Worm (Caenorhabditis elegans) whole organism, L4 larva: Measurements from ENCODE around the gene T10D4.6.

Experiments used
- F44E2.7 ChIP-seq: fragments of 200-800 bp; sonication (Bioruptor generic); IDR thresholded peaks from 2 replicates; pipeline ENCODE4 v2.1.2; 2022; ENCODE audit warnings: missing genetic modification characterization, missing compliant biosample characterization
- Y105C5A.15 ChIP-seq: fragments of 200-800 bp; sonication (Bioruptor generic); IDR thresholded peaks from 2 replicates; pipeline ENCODE4 v1.3.6; 2022; ENCODE audit warnings: missing genetic modification characterization, missing compliant biosample characterization
- Y75B8A.6 ChIP-seq: fragments of 200-800 bp; sonication (Bioruptor generic); IDR thresholded peaks from 2 replicates; pipeline ENCODE4 v1.3.6; 2022; ENCODE audit warnings: missing genetic modification reagents, missing genetic modification characterization, missing compliant biosample characterization
- ZK337.2 ChIP-seq: fragments of 200-800 bp; sonication (Bioruptor generic); IDR thresholded peaks from 2 replicates; pipeline ENCODE4 v1.3.6; 2022; ENCODE audit warnings: missing genetic modification reagents, missing genetic modification characterization, missing compliant biosample characterization
- ZK546.5 ChIP-seq, 2 experiments: sonication (generic microtip); optimal IDR thresholded peaks; 2 replicates each; lab custom pipeline; 2017; ENCODE audit warnings: missing biosample characterization in 2 of 2, missing genetic modification characterization in 2 of 2
- aha-1 ChIP-seq: fragments of 150-350 bp; peaks from one replicate; lab custom pipeline; 2014; ENCODE audit warnings: missing biosample characterization, missing genetic modification characterization
- ceh-82 ChIP-seq: sonication (generic microtip); optimal IDR thresholded peaks from 2 replicates; lab custom pipeline; 2017; ENCODE audit warnings: missing biosample characterization, missing genetic modification characterization
- ces-1 ChIP-seq: fragments of 150-350 bp; sonication (generic microtip); optimal IDR thresholded peaks from 4 replicates; lab custom pipeline; 2014; ENCODE audit warnings: missing biosample characterization, missing genetic modification reagents, missing genetic modification characterization
- cey-2 ChIP-seq: sonication (generic microtip); optimal IDR thresholded peaks from 3 replicates; lab custom pipeline; 2017; ENCODE audit warnings: missing genetic modification characterization, mild to moderate bottlenecking, missing compliant biosample characterization, antibody characterized with exemption, borderline replicate concordance; ENCODE audit not compliant: insufficient read depth
- daf-16 ChIP-seq, 3 experiments: sonication (generic microtip); optimal IDR thresholded peaks; 2 replicates each; lab custom pipeline; 2016 to 2017; ENCODE audit warnings: missing genetic modification characterization in 3 of 3, missing genetic modification reagents in 3 of 3, mild to moderate bottlenecking in 2 of 3, missing compliant biosample characterization in 2 of 3, missing biosample characterization in 1 of 3, moderate library complexity in 1 of 3
- dpl-1 ChIP-seq: fragments of 150-350 bp; optimal IDR thresholded peaks from 2 replicates; lab custom pipeline; 2014; ENCODE audit warnings: missing biosample characterization, missing genetic modification reagents, missing genetic modification characterization
- gei-8 ChIP-seq: fragments of 200-800 bp; sonication (Bioruptor generic); optimal IDR thresholded peaks from 2 replicates; lab custom pipeline; 2018; ENCODE audit warnings: mild to moderate bottlenecking, missing genetic modification characterization, missing compliant biosample characterization
- hlh-30 ChIP-seq: sonication (generic microtip); optimal IDR thresholded peaks from 2 replicates; lab custom pipeline; 2017; ENCODE audit warnings: antibody characterized with exemption, mild to moderate bottlenecking, missing genetic modification characterization, missing compliant biosample characterization; ENCODE audit not compliant: insufficient read depth
- hmg-1.1 ChIP-seq: fragments of 200-800 bp; sonication (Bioruptor generic); IDR thresholded peaks from 2 replicates; pipeline ENCODE4 v1.3.6; 2022; ENCODE audit warnings: missing genetic modification reagents, missing genetic modification characterization, missing compliant biosample characterization
- lin-15B ChIP-seq: fragments of 150-350 bp; sonication (generic microtip); optimal IDR thresholded peaks from 3 replicates; lab custom pipeline; 2014; ENCODE audit warnings: missing biosample characterization, missing genetic modification characterization
- lir-3 ChIP-seq: sonication (generic microtip); optimal IDR thresholded peaks from 2 replicates; lab custom pipeline; 2016; ENCODE audit warnings: mild to moderate bottlenecking, missing genetic modification characterization, missing compliant biosample characterization
- mdl-1 ChIP-seq, 2 experiments: fragments of 150-350 bp in 1 of 2; sonication (generic microtip) in 1 of 2; optimal IDR thresholded peaks; 2 replicates each; lab custom pipeline; 2014 to 2017; ENCODE audit warnings: missing biosample characterization in 2 of 2, missing genetic modification characterization in 2 of 2
- mep-1 ChIP-seq: fragments of 150-350 bp; sonication (generic microtip); optimal IDR thresholded peaks from 3 replicates; lab custom pipeline; 2014; ENCODE audit warnings: missing biosample characterization, missing genetic modification characterization
- mxl-2 ChIP-seq: fragments of 200-800 bp; sonication (Bioruptor generic); conservative IDR thresholded peaks from 2 replicates; pipeline ENCODE4 v1.3.6; 2022; ENCODE audit warnings: missing genetic modification reagents, missing genetic modification characterization, missing compliant biosample characterization
- nhr-10 ChIP-seq: fragments of 150-350 bp; optimal IDR thresholded peaks from 2 replicates; lab custom pipeline; 2014; ENCODE audit warnings: missing biosample characterization, missing genetic modification characterization
- nhr-11 ChIP-seq: fragments of 150-350 bp; optimal IDR thresholded peaks from 2 replicates; lab custom pipeline; 2014; ENCODE audit warnings: missing biosample characterization, missing genetic modification characterization
- nhr-41 ChIP-seq: fragments of 200-800 bp; sonication (Bioruptor generic); IDR thresholded peaks from 2 replicates; pipeline ENCODE4 v1.3.6; 2022; ENCODE audit warnings: missing genetic modification reagents, missing genetic modification characterization, missing compliant biosample characterization
- nhr-76 ChIP-seq: fragments of 150-350 bp; optimal IDR thresholded peaks from 2 replicates; lab custom pipeline; 2014; ENCODE audit warnings: missing biosample characterization, missing genetic modification characterization
- pha-4 ChIP-seq, 2 experiments: fragments of 150-350 bp in 1 of 2; fragments of 200-800 bp in 1 of 2; sonication (Bioruptor generic) in 1 of 2; IDR thresholded peaks in 1 of 2; optimal IDR thresholded peaks in 1 of 2; 2 replicates each; pipeline versions ENCODE4 v1.3.6 to Lab custom; 2014 to 2022; ENCODE audit warnings: missing genetic modification characterization in 2 of 2, missing genetic modification reagents in 2 of 2, missing biosample characterization in 1 of 2, missing compliant biosample characterization in 1 of 2
- php-3 ChIP-seq: fragments of 200-800 bp; sonication (Bioruptor generic); IDR thresholded peaks from 2 replicates; pipeline ENCODE4 v1.3.6; 2022; ENCODE audit warnings: missing genetic modification reagents, missing genetic modification characterization, missing compliant biosample characterization
- rbr-2 ChIP-seq: sonication (generic microtip); optimal IDR thresholded peaks from 2 replicates; lab custom pipeline; 2016; ENCODE audit warnings: missing genotype, missing genetic modification characterization, missing compliant biosample characterization
- set-16 ChIP-seq: fragments of 200-800 bp; sonication (Bioruptor generic); IDR thresholded peaks from 2 replicates; pipeline ENCODE4 v1.3.6; 2022; ENCODE audit warnings: missing genetic modification reagents, missing genetic modification characterization, missing compliant biosample characterization
- skn-1 ChIP-seq: fragments of 150-350 bp; optimal IDR thresholded peaks from 2 replicates; lab custom pipeline; 2014; ENCODE audit warnings: missing biosample characterization, missing genetic modification characterization
- spr-3 ChIP-seq: fragments of 200-800 bp; sonication (Bioruptor generic); optimal IDR thresholded peaks from 2 replicates; lab custom pipeline; 2018; ENCODE audit warnings: mild to moderate bottlenecking, missing genetic modification characterization, missing compliant biosample characterization
- tag-97 ChIP-seq: fragments of 200-800 bp; sonication (Bioruptor generic); IDR thresholded peaks from 2 replicates; pipeline ENCODE4 v1.3.6; 2022; ENCODE audit warnings: missing genetic modification characterization, missing compliant biosample characterization
- unc-130 ChIP-seq: sonication (generic microtip); optimal IDR thresholded peaks from 2 replicates; lab custom pipeline; 2016; ENCODE audit warnings: missing genetic modification reagents, missing genetic modification characterization, missing compliant biosample characterization
- unc-62 ChIP-seq, 3 experiments: fragments of 150-350 bp in 1 of 3; sonication (generic microtip); optimal IDR thresholded peaks in 2 of 3; peaks in 1 of 3; 1 replicate in 1 of 3; 2 replicates in 2 of 3; lab custom pipeline; 2014 to 2017; ENCODE audit warnings: missing biosample characterization in 3 of 3, missing genetic modification characterization in 3 of 3, missing genetic modification reagents in 3 of 3, missing genotype in 1 of 3
- zfp-3 ChIP-seq: fragments of 200-800 bp; sonication (Bioruptor generic); conservative IDR thresholded peaks from 2 replicates; pipeline ENCODE4 v1.3.6; 2022; ENCODE audit warnings: missing genetic modification reagents, missing genetic modification characterization, missing compliant biosample characterization
- ztf-11 ChIP-seq: fragments of 150-350 bp; optimal IDR thresholded peaks from 2 replicates; lab custom pipeline; 2014; ENCODE audit warnings: missing biosample characterization, missing genetic modification characterization

Gene T10D4.6

ce11 chrII:3145842-3146241 is 26.7 kb downstream of the T10D4.6 start, which contains the start of gene T10D4.15:
Gene T10D4.15 (plus strand): TSS chrII:3146142.
- no peak for TF ChIP-seq tag-97 (GFP tag; lab: Robert Waterston, UW)
- peak in 1 of 2 experiments; percentile 45 for TF ChIP-seq unc-62 (GFP tag; optimal IDR thresholded peaks at IDR 0.05 in 1 of 2; lab: Kevin White, UChicago)
- no peak for TF ChIP-seq unc-62 (tag; optimal IDR thresholded peaks at IDR 0.05; lab: Kevin White, UChicago)
- TF ChIP-seq ces-1 (GFP tag; lab: Kevin White, UChicago): no peak

- TF ChIP-seq unc-62 (GFP tag; optimal IDR thresholded peaks at IDR 0.05 in 1 of 2; lab: Kevin White, UChicago): peak in 1 of 2 experiments; percentile 92
- TF ChIP-seq unc-62 (tag; optimal IDR thresholded peaks at IDR 0.05; lab: Kevin White, UChicago): no peak
- no peak for TF ChIP-seq daf-16 (GFP tag; optimal IDR thresholded peaks at IDR 0.05; lab: Kevin White, UChicago)
- no peak for TF ChIP-seq daf-16 (tag; optimal IDR thresholded peaks at IDR 0.05; lab: Kevin White, UChicago)
- no peak for TF ChIP-seq dpl-1
- no peak for TF ChIP-seq mep-1 (tag; lab: Kevin White, UChicago)
- no peak for TF ChIP-seq F44E2.7 (GFP tag; lab: Robert Waterston, UW)
- TF ChIP-seq nhr-76 (tag; lab: Kevin White, UChicago): no peak
- TF ChIP-seq lir-3 (tag; lab: Kevin White, UChicago): no peak
These were observed 29.3 kb downstream of the T10D4.6 start for ce11 chrII:3148404-3148803.

ce11 chrII:3149521-3150190 is 30.5 kb downstream of the T10D4.6 start, which contains the start of the genes T10D4.11 and T10D4.1:
Gene T10D4.11 (minus strand): TSS chrII:3149621.
Gene T10D4.1 (plus strand): TSS chrII:3150140.
- no peak for TF ChIP-seq skn-1 (tag; lab: Kevin White, UChicago)
- TF ChIP-seq aha-1: peak; percentile 3

ce11 chrII:3151615-3152014 is 32.5 kb downstream of the T10D4.6 start, which contains the start of the genes T10D4.14 and T10D4.19:
Gene T10D4.14 (minus strand): TSS chrII:3151715.
Gene T10D4.19 (plus strand): TSS chrII:3151918.
- TF ChIP-seq ZK546.5 (tag; optimal IDR thresholded peaks at IDR 0.05; lab: Kevin White, UChicago): no peak
- TF ChIP-seq Y75B8A.6: no peak
- no peak for TF ChIP-seq lin-15B (tag; lab: Kevin White, UChicago)
- no peak for TF ChIP-seq Y105C5A.15 (GFP tag; lab: Robert Waterston, UW)
- TF ChIP-seq spr-3 (GFP tag; lab: Kevin White, UChicago): no peak
- TF ChIP-seq mdl-1 (tag; optimal IDR thresholded peaks at IDR 0.05; lab: Kevin White, UChicago): no peak
- no peak for TF ChIP-seq tag-97 (GFP tag; lab: Robert Waterston, UW)
- no peak for TF ChIP-seq ceh-82 (tag; lab: Kevin White, UChicago)
- no peak for TF ChIP-seq zfp-3
- no peak for TF ChIP-seq skn-1 (tag; lab: Kevin White, UChicago)
- no peak for TF ChIP-seq rbr-2

- TF ChIP-seq mxl-2 (GFP tag; lab: Robert Waterston, UW): no peak
- TF ChIP-seq php-3 (GFP tag; lab: Robert Waterston, UW): no peak
- TF ChIP-seq hmg-1.1 (GFP tag; lab: Robert Waterston, UW): no peak
- TF ChIP-seq pha-4 (GFP tag; IDR thresholded peaks at IDR 0.05; lab: Robert Waterston, UW): no peak
- TF ChIP-seq pha-4 (tag; optimal IDR thresholded peaks at IDR 0.05; lab: Kevin White, UChicago): no peak
- TF ChIP-seq, all 104 proteins: peak for 0
These were observed 35.3 kb downstream of the T10D4.6 start, which contains the start of gene sri-32 for ce11 chrII:3154383-3154782. Gene sri-32 (minus strand): TSS chrII:3154483.

DNA sequence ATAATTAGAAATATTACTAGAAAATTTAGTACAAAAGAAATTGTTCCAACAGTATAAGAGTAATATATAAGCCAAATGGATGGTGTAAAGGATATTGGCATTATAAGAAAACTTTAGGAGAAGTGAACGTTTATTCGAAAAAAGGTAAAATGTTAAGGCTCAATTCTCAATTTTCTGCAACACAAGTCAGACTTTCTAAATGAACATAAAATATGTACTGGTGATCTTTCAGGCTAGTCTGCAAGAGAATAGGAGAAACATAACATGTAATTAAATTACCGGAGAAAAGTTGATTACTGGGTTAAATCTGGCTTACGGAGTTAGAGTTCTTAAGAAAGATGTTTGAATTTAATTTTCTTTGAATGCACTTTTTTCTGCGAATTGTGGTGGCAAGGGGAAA is 37.6 kb downstream of the T10D4.6 start, which contains the start of gene sri-33:
sri-33 (minus strand) TSS at position 101 of the 400 bp plus-strand sequence.
- TF ChIP-seq ztf-11 (tag; lab: Kevin White, UChicago): no peak
- peak; percentile 34 for TF ChIP-seq aha-1

- TF ChIP-seq ztf-11 (tag; lab: Kevin White, UChicago): no peak
- TF ChIP-seq hlh-30: no peak
- no peak for TF ChIP-seq nhr-10 (tag; lab: Kevin White, UChicago)
- TF ChIP-seq nhr-41: no peak
- TF ChIP-seq unc-62 (GFP tag; optimal IDR thresholded peaks at IDR 0.05 in 1 of 2; lab: Kevin White, UChicago): no peak
- no peak for TF ChIP-seq unc-62 (tag; optimal IDR thresholded peaks at IDR 0.05; lab: Kevin White, UChicago)
- TF ChIP-seq php-3 (GFP tag; lab: Robert Waterston, UW): no peak
- TF ChIP-seq unc-130 (GFP tag; lab: Kevin White, UChicago): no peak
- TF ChIP-seq dpl-1: no peak
- no peak for TF ChIP-seq cey-2 (tag; lab: Kevin White, UChicago)
- no peak for TF ChIP-seq F44E2.7 (GFP tag; lab: Robert Waterston, UW)
- no peak for TF ChIP-seq skn-1 (tag; lab: Kevin White, UChicago)
- TF ChIP-seq nhr-11 (tag; lab: Kevin White, UChicago): no peak
- no peak for TF ChIP-seq set-16 (GFP tag; lab: Robert Waterston, UW)
- no peak for TF ChIP-seq gei-8 (GFP tag; lab: Kevin White, UChicago)
- no peak for TF ChIP-seq daf-16 (GFP tag; optimal IDR thresholded peaks at IDR 0.05; lab: Kevin White, UChicago)
- no peak for TF ChIP-seq daf-16 (tag; optimal IDR thresholded peaks at IDR 0.05; lab: Kevin White, UChicago)
- TF ChIP-seq ZK337.2 (GFP tag; lab: Robert Waterston, UW): no peak
- TF ChIP-seq, all 104 proteins: peak for 0
These were observed 39.9 kb downstream of the T10D4.6 start, which contains the start of gene sri-34 for ce11 chrII:3158985-3159384. Gene sri-34 (minus strand): TSS chrII:3159085.
